Fruit fly (Drosophila melanogaster): Measurements from ENCODE around the gene Ogg1.

Ogg1 gene

dm6 chrX:8720213-8720612 is 30.1 kb downstream of the Ogg1 start, which contains the start of gene CG1789:
CG1789 (plus strand) TSS chrX:8720520.
- TF ChIP-seq CG30403 (GFP tag; optimal IDR thresholded peaks at IDR 0.05) (peak; percentile 34), mirr (GFP tag; optimal IDR thresholded peaks at IDR 0.05) (no peak), grau (tag; optimal IDR thresholded peaks at IDR 0.05) (peak; percentile 30), CG34224 (GFP tag; IDR thresholded peaks at IDR 0.05; ENCODE audit: partially characterized antibody) (peak; percentile 95), CG13624 (GFP tag; optimal IDR thresholded peaks at IDR 0.05) (peak; percentile 16), wek (GFP tag; optimal IDR thresholded peaks at IDR 0.05) (no peak), disco-r (GFP tag; optimal IDR thresholded peaks at IDR 0.05) (no peak), CG1647 (GFP tag; optimal IDR thresholded peaks at IDR 0.05) (no peak), trem (tag; optimal IDR thresholded peaks at IDR 0.05) (peak; percentile 53), CG17186 (GFP tag; optimal IDR thresholded peaks at IDR 0.05) (peak; percentile 33), Dip2 (GFP tag; IDR thresholded peaks at IDR 0.05) (no peak), HLH54F (GFP tag; optimal IDR thresholded peaks at IDR 0.05) (peak; percentile 24), CG9932 (GFP tag; IDR thresholded peaks at IDR 0.05) (peak; percentile 67), Doc3 (GFP tag; IDR thresholded peaks at IDR 0.05; ENCODE audit: partially characterized antibody) (peak; percentile 94), Hsf (GFP tag; optimal IDR thresholded peaks at IDR 0.05) (peak; percentile 7), Dll (GFP tag; IDR thresholded peaks at IDR 0.05; ENCODE audit: partially characterized antibody) (peak; percentile 98), CG6689 (GFP tag; IDR thresholded peaks at IDR 0.05) (peak; percentile 44; the same call in 1 of the 2 replicates), nau (GFP tag; optimal IDR thresholded peaks at IDR 0.05) (no peak), crc (GFP tag; optimal IDR thresholded peaks at IDR 0.05) (peak; percentile 15), Ets65A (GFP tag) (no peak), CG13424 (tag; optimal IDR thresholded peaks at IDR 0.05) (peak; percentile 29), Max (GFP tag; optimal IDR thresholded peaks at IDR 0.05) (peak; percentile 71), pho (GFP tag; optimal IDR thresholded peaks at IDR 0.05) (peak; percentile 38), hbn (GFP tag; IDR thresholded peaks at IDR 0.05; ENCODE audit: partially characterized antibody) (peak; percentile 92), NC2β (GFP tag; optimal IDR thresholded peaks at IDR 0.05) (peak; percentile 20), CG13123 (GFP tag; optimal IDR thresholded peaks at IDR 0.05) (peak; percentile 7), CoRest (tag; optimal IDR thresholded peaks at IDR 0.05) (peak; percentile 33), CG12769 (tag; optimal IDR thresholded peaks at IDR 0.05) (peak; percentile 27), jumu (GFP tag; optimal IDR thresholded peaks at IDR 0.05) (peak; percentile 26), nom (GFP tag; optimal IDR thresholded peaks at IDR 0.05) (no peak), CG7963 (GFP tag; IDR thresholded peaks at IDR 0.05; ENCODE audit: partially characterized antibody) (peak; percentile 64), HmgZ (tag; optimal IDR thresholded peaks at IDR 0.05) (peak; percentile 50), CG15514 (GFP tag; optimal IDR thresholded peaks at IDR 0.05) (peak; percentile 46), tll (GFP tag; optimal IDR thresholded peaks at IDR 0.05) (peak in 1 of 2 experiments; percentile 11), sob (GFP tag; IDR thresholded peaks at IDR 0.05) (peak; percentile 38; the same call in 1 of the 2 replicates), CG2120 (GFP tag; optimal IDR thresholded peaks at IDR 0.05) (peak; percentile 49), pb (GFP tag; optimal IDR thresholded peaks at IDR 0.05) (peak; percentile 10), phol (tag; optimal IDR thresholded peaks at IDR 0.05) (peak; percentile 31), CG2116 (GFP tag; optimal IDR thresholded peaks at IDR 0.05) (peak; percentile 75), tna (GFP tag; IDR thresholded peaks at IDR 0.05; ENCODE audit: partially characterized antibody) (peak; percentile 67), CG6175 (GFP tag; IDR thresholded peaks at IDR 0.05) (no peak), mld (GFP tag; IDR thresholded peaks at IDR 0.05; ENCODE audit: partially characterized antibody) (peak; percentile 69; the same call in 1 of the 3 replicates), CG34422 (GFP tag; IDR thresholded peaks at IDR 0.05) (no peak), trh (GFP tag; optimal IDR thresholded peaks at IDR 0.05) (no peak), Sry-δ (GFP tag; optimal IDR thresholded peaks at IDR 0.05) (peak; percentile 96), otp (GFP tag; IDR thresholded peaks at IDR 0.05) (no peak), vnd (GFP tag; IDR thresholded peaks at IDR 0.05; ENCODE audit: partially characterized antibody) (peak; percentile 81), row (GFP tag; IDR thresholded peaks at IDR 0.05) (peak; percentile 86), CG32532 (GFP tag; IDR thresholded peaks at IDR 0.05) (peak; percentile 56), her (GFP tag; optimal IDR thresholded peaks at IDR 0.05) (peak; percentile 21)
